Fruit fly (Drosophila melanogaster) whole organism, wandering third instar larva: Measurements from ENCODE around the gene CG15818.

Source experiments
- Myc ChIP-seq: fragments of >200 bp; optimal IDR thresholded peaks from 2 replicates; lab custom pipeline; 2017
- N ChIP-seq: fragments of >200 bp; optimal IDR thresholded peaks from 2 replicates; lab custom pipeline; 2018; ENCODE audit warnings: missing biosample characterization, missing external identifiers, missing genetic modification characterization
- fru ChIP-seq: fragments of 200-800 bp; sonication (Bioruptor generic); optimal IDR thresholded peaks from 3 replicates; lab custom pipeline; 2016; ENCODE audit warnings: missing biosample characterization, mild to moderate bottlenecking, missing genetic modification characterization
- woc ChIP-seq: sonication (Bioruptor generic); optimal IDR thresholded peaks from 2 replicates; lab custom pipeline; 2016; ENCODE audit warnings: missing biosample characterization, mild to moderate bottlenecking, missing genetic modification characterization

dm6 chr2L:7419408-7420304 lies 8.9 kb downstream of the CG15818 start:
- TF ChIP-seq woc (GFP tag; lab: Kevin White, UChicago) (peak; percentile 3), N (no peak), fru (GFP tag; lab: Kevin White, UChicago) (peak; percentile 67), Myc (lab: Kevin White, UChicago) (no peak)
